Fruit fly (Drosophila melanogaster): ENCODE data around the gene Wnt10.
A peak's percentile ranks its signal among the peaks of the same experiment; 100 is the strongest.

The Wnt10 gene

dm6 chr2L:7339392-7340014, 23.7 kb upstream of the Wnt10 start (continued):
- TF ChIP-seq lmd (GFP tag; IDR thresholded peaks at IDR 0.05) (0 out of 2 replicates have a peak, but pooled peaks have one; percentile 12), tgo (GFP tag; IDR thresholded peaks at IDR 0.05) (no peak), HmgD (GFP tag; optimal IDR thresholded peaks at IDR 0.05) (no peak), wek (GFP tag; optimal IDR thresholded peaks at IDR 0.05) (peak; percentile 38), CG14667 (GFP tag; IDR thresholded peaks at IDR 0.05) (no peak), p53 (GFP tag; optimal IDR thresholded peaks at IDR 0.05) (peak; percentile 28), CG5180 (GFP tag; optimal IDR thresholded peaks at IDR 0.05) (peak; percentile 18), hkb (optimal IDR thresholded peaks at IDR 0.05) (no peak), hkb (GFP tag; IDR thresholded peaks at IDR 0.05) (no peak; the same call in 1 of the 2 replicates), shn (GFP tag; optimal IDR thresholded peaks at IDR 0.05) (no peak), tin (GFP tag; optimal IDR thresholded peaks at IDR 0.05) (no peak), CG12391 (tag; optimal IDR thresholded peaks at IDR 0.05) (peak; percentile 15), CG3407 (GFP tag; optimal IDR thresholded peaks at IDR 0.05) (peak; percentile 2), MTF-1 (GFP tag; optimal IDR thresholded peaks at IDR 0.05; ENCODE audit: borderline replicate concordance) (peak; percentile 28), emc (GFP tag; optimal IDR thresholded peaks at IDR 0.05) (no peak), CG14860 (GFP tag; IDR thresholded peaks at IDR 0.05; ENCODE audit: partially characterized antibody) (no peak), CG11398 (GFP tag; optimal IDR thresholded peaks at IDR 0.05) (no peak), exex (tag; optimal IDR thresholded peaks at IDR 0.05) (no peak), abd-A (tag; optimal IDR thresholded peaks at IDR 0.05) (no peak), Jarid2 (GFP tag; optimal IDR thresholded peaks at IDR 0.05) (peak; percentile 5), maf-S (GFP tag; optimal IDR thresholded peaks at IDR 0.05) (peak; percentile 2), Rfx (GFP tag; IDR thresholded peaks at IDR 0.05) (no peak), CG10959 (GFP tag; IDR thresholded peaks at IDR 0.05) (peak; percentile 36; the same call in 1 of the 2 replicates), CG7357 (GFP tag; IDR thresholded peaks at IDR 0.05) (no peak), gem (tag; optimal IDR thresholded peaks at IDR 0.05) (peak; percentile 30), Asciz (GFP tag; optimal IDR thresholded peaks at IDR 0.05) (peak; percentile 50), Blimp-1 (GFP tag; optimal IDR thresholded peaks at IDR 0.05) (peak; percentile 39), phol (tag; optimal IDR thresholded peaks at IDR 0.05) (no peak), CG11723 (GFP tag; optimal IDR thresholded peaks at IDR 0.05) (no peak), CG17385 (GFP tag; optimal IDR thresholded peaks at IDR 0.05) (no peak), CG30431 (GFP tag; optimal IDR thresholded peaks at IDR 0.05) (peak; percentile 11), CG11247 (GFP tag; IDR thresholded peaks at IDR 0.05) (no peak; the same call in 1 of the 2 replicates), otp (GFP tag; IDR thresholded peaks at IDR 0.05) (peak; percentile 64; the same call in 2 of the 3 replicates), CG8924 (tag; optimal IDR thresholded peaks at IDR 0.05) (no peak), gsb-n (tag; optimal IDR thresholded peaks at IDR 0.05) (peak; percentile 10), CG12219 (GFP tag; optimal IDR thresholded peaks at IDR 0.05) (no peak), Nf-YC (tag; optimal IDR thresholded peaks at IDR 0.05) (no peak), vvl (GFP tag; IDR thresholded peaks at IDR 0.05) (0 out of 2 replicates have a peak, but pooled peaks have one; percentile 10), knrl (GFP tag; IDR thresholded peaks at IDR 0.05; ENCODE audit: partially characterized antibody) (no peak), zen2 (GFP tag; IDR thresholded peaks at IDR 0.05; ENCODE audit: partially characterized antibody) (no peak), pfk (GFP tag; optimal IDR thresholded peaks at IDR 0.05) (no peak), Trl (optimal IDR thresholded peaks at IDR 0.05) (no peak), Trl (GFP tag; optimal IDR thresholded peaks at IDR 0.05) (peak; percentile 48), Aef1 (GFP tag; IDR thresholded peaks at IDR 0.05) (no peak), tio (GFP tag; optimal IDR thresholded peaks at IDR 0.05) (peak; percentile 34), seq (GFP tag; IDR thresholded peaks at IDR 0.05) (no peak; the same call in 1 of the 2 replicates), B-H1 (GFP tag; IDR thresholded peaks at IDR 0.05) (peak; percentile 14; the same call in 1 of the 3 replicates), CG17568 (GFP tag; optimal IDR thresholded peaks at IDR 0.05) (peak; percentile 12), wor (GFP tag; IDR thresholded peaks at IDR 0.05) (no peak), CG6272 (GFP tag; IDR thresholded peaks at IDR 0.05) (no peak)
